Fruit fly (Drosophila melanogaster) whole organism, embryonic: Measurements from ENCODE around the gene CG1572.

Source experiments
- ATbp ChIP-seq: fragments of 200-800 bp; sonication (Bioruptor generic); optimal IDR thresholded peaks from 2 replicates; lab custom pipeline; 2017; ENCODE audit warnings: missing biosample characterization, mild to moderate bottlenecking, missing genetic modification characterization, missing genetic modification reagents
- Ada2b ChIP-seq: fragments of 200-800 bp; sonication (Bioruptor generic); IDR thresholded peaks from 2 replicates; pipeline ENCODE4 v1.3.6; 2022; ENCODE audit warnings: missing biosample characterization, missing genetic modification characterization
- Aef1 ChIP-seq: fragments of 200-800 bp; sonication (Bioruptor generic); IDR thresholded peaks from 3 replicates; pipeline ENCODE4 v1.3.6; 2022; ENCODE audit warnings: missing biosample characterization, missing genetic modification characterization
- Atf3 ChIP-seq: fragments of 200-800 bp; sonication (Bioruptor generic); optimal IDR thresholded peaks from 3 replicates; lab custom pipeline; 2016; ENCODE audit warnings: missing biosample characterization, missing genetic modification characterization
- CG10431 ChIP-seq: fragments of 200-800 bp; sonication (Bioruptor generic); optimal IDR thresholded peaks from 3 replicates; lab custom pipeline; 2018; ENCODE audit warnings: missing biosample characterization, mild to moderate bottlenecking, missing genetic modification characterization
- CG10979 ChIP-seq: fragments of 200-800 bp; sonication (Bioruptor generic); optimal IDR thresholded peaks from 2 replicates; lab custom pipeline; 2018; ENCODE audit warnings: missing biosample characterization, mild to moderate bottlenecking, missing genetic modification characterization, moderate library complexity
- CG11560 ChIP-seq: fragments of 200-800 bp; sonication (Bioruptor generic); IDR thresholded peaks from 3 replicates; pipeline ENCODE4 v1.3.6; 2022; ENCODE audit warnings: missing biosample characterization, missing genetic modification characterization
- CG12299 ChIP-seq: fragments of 200-800 bp; sonication (Bioruptor generic); optimal IDR thresholded peaks from 2 replicates; lab custom pipeline; 2018; ENCODE audit warnings: missing biosample characterization, mild to moderate bottlenecking, missing genetic modification characterization
- CG13123 ChIP-seq: fragments of 200-800 bp; sonication (Bioruptor generic); optimal IDR thresholded peaks from 2 replicates; lab custom pipeline; 2016; ENCODE audit warnings: missing biosample characterization, missing genetic modification characterization
- CG13424 ChIP-seq: fragments of 200-800 bp; sonication (Bioruptor generic); optimal IDR thresholded peaks from 2 replicates; lab custom pipeline; 2019; ENCODE audit warnings: missing biosample characterization, mild to moderate bottlenecking, missing genetic modification characterization, moderate library complexity
- CG14710 ChIP-seq: fragments of 200-800 bp; sonication (Bioruptor generic); optimal IDR thresholded peaks from 3 replicates; lab custom pipeline; 2019; ENCODE audit warnings: missing biosample characterization, mild to moderate bottlenecking, missing genetic modification characterization, moderate library complexity
- CG16813 ChIP-seq: fragments of 200-800 bp; sonication (Bioruptor generic); IDR thresholded peaks from 3 replicates; pipeline ENCODE4 v1.3.6; 2022; ENCODE audit warnings: missing biosample characterization, missing genetic modification characterization; ENCODE audit not compliant: partially characterized antibody
- CG17385 ChIP-seq: fragments of 200-800 bp; sonication (Bioruptor generic); optimal IDR thresholded peaks from 3 replicates; lab custom pipeline; 2018; ENCODE audit warnings: missing biosample characterization, mild to moderate bottlenecking, missing genetic modification characterization
- CG1792 ChIP-seq: fragments of 200-800 bp; sonication (Bioruptor generic); optimal IDR thresholded peaks from 2 replicates; lab custom pipeline; 2016; ENCODE audit warnings: missing biosample characterization, missing genetic modification characterization
- CG18476 ChIP-seq: fragments of 200-800 bp; sonication (Bioruptor generic); optimal IDR thresholded peaks from 2 replicates; lab custom pipeline; 2016; ENCODE audit warnings: missing biosample characterization, mild to moderate bottlenecking, missing genetic modification characterization
- CG2712 ChIP-seq: fragments of 200-800 bp; optimal IDR thresholded peaks from 3 replicates; lab custom pipeline; 2019; ENCODE audit warnings: missing biosample characterization, mild to moderate bottlenecking, missing genetic modification characterization, moderate library complexity
- CG2875 ChIP-seq: fragments of 200-800 bp; sonication (Bioruptor generic); optimal IDR thresholded peaks from 2 replicates; lab custom pipeline; 2017; ENCODE audit warnings: missing biosample characterization, mild to moderate bottlenecking, missing genetic modification characterization, missing genetic modification reagents
- CG30020 ChIP-seq: fragments of 200-800 bp; optimal IDR thresholded peaks from 2 replicates; lab custom pipeline; 2019; ENCODE audit warnings: missing biosample characterization, mild to moderate bottlenecking, missing genetic modification characterization, moderate library complexity
- CG31224 ChIP-seq: fragments of 200-800 bp; sonication (Bioruptor generic); IDR thresholded peaks from 2 replicates; pipeline ENCODE4 v1.3.6; 2022; ENCODE audit warnings: missing biosample characterization, missing genetic modification characterization
- CG31365 ChIP-seq: fragments of 200-800 bp; sonication (Bioruptor generic); optimal IDR thresholded peaks from 2 replicates; lab custom pipeline; 2018; ENCODE audit warnings: missing biosample characterization, mild to moderate bottlenecking, missing genetic modification characterization
- CG6654 ChIP-seq: fragments of 200-800 bp; sonication (Bioruptor generic); optimal IDR thresholded peaks from 2 replicates; lab custom pipeline; 2017; ENCODE audit warnings: missing biosample characterization, mild to moderate bottlenecking, missing genetic modification characterization
- CG6683 ChIP-seq: fragments of 200-800 bp; sonication (Bioruptor generic); optimal IDR thresholded peaks from 2 replicates; lab custom pipeline; 2017; ENCODE audit warnings: missing biosample characterization, mild to moderate bottlenecking, missing genetic modification characterization, missing genetic modification reagents
- CG7372 ChIP-seq: fragments of 200-800 bp; sonication (Bioruptor generic); IDR thresholded peaks from 2 replicates; pipeline ENCODE4 v1.3.6; 2022; ENCODE audit warnings: missing biosample characterization, missing genetic modification characterization
- CG9797 ChIP-seq: fragments of 200-800 bp; sonication (Bioruptor generic); optimal IDR thresholded peaks from 3 replicates; lab custom pipeline; 2018; ENCODE audit warnings: missing biosample characterization, mild to moderate bottlenecking, missing genetic modification characterization
- Dad ChIP-seq: fragments of 200-800 bp; sonication (Bioruptor generic); optimal IDR thresholded peaks from 3 replicates; lab custom pipeline; 2016; ENCODE audit warnings: missing biosample characterization, missing genetic modification characterization
- Dip3 ChIP-seq: fragments of 200-800 bp; sonication (Bioruptor generic); optimal IDR thresholded peaks from 3 replicates; lab custom pipeline; 2016; ENCODE audit warnings: missing biosample characterization, missing genetic modification characterization
- GATAe ChIP-seq: fragments of 200-800 bp; sonication (Bioruptor generic); conservative IDR thresholded peaks from 2 replicates; pipeline ENCODE4 v1.3.6; 2022; ENCODE audit warnings: missing biosample characterization, missing genetic modification characterization
- HmgD ChIP-seq: fragments of 200-800 bp; sonication (Bioruptor generic); optimal IDR thresholded peaks from 3 replicates; lab custom pipeline; 2016; ENCODE audit warnings: missing biosample characterization, missing genetic modification characterization
- Hsf ChIP-seq: fragments of 200-800 bp; sonication (Bioruptor generic); optimal IDR thresholded peaks from 3 replicates; lab custom pipeline; 2016; ENCODE audit warnings: missing biosample characterization, missing genetic modification characterization
- Myb ChIP-seq: fragments of 200-800 bp; sonication (Bioruptor generic); optimal IDR thresholded peaks from 2 replicates; lab custom pipeline; 2016; ENCODE audit warnings: missing biosample characterization, missing genetic modification characterization
- NFAT ChIP-seq: fragments of 200-800 bp; sonication (Bioruptor generic); IDR thresholded peaks from 2 replicates; pipeline ENCODE4 v1.3.6; 2022; ENCODE audit warnings: missing biosample characterization, missing genetic modification characterization
- Neu2 ChIP-seq: fragments of 200-800 bp; sonication (Bioruptor generic); optimal IDR thresholded peaks from 3 replicates; lab custom pipeline; 2016; ENCODE audit warnings: missing biosample characterization, missing genetic modification characterization, borderline replicate concordance
- Taf1 ChIP-seq: fragments of 200-800 bp; sonication (Bioruptor generic); IDR thresholded peaks from 2 replicates; pipeline ENCODE4 v1.3.6; 2022; ENCODE audit warnings: missing biosample characterization, missing genetic modification characterization
- Trl ChIP-seq, 3 experiments: fragments of >200 bp in 2 of 3; fragments of 200-800 bp in 1 of 3; sonication (Bioruptor generic) in 1 of 3; optimal IDR thresholded peaks; 2 replicates in 1 of 3; 3 replicates in 2 of 3; lab custom pipeline; 2016 to 2017; ENCODE audit warnings: missing biosample characterization in 1 of 3, missing genetic modification characterization in 1 of 3
- Xbp1 ChIP-seq: fragments of 200-800 bp; sonication (Bioruptor generic); optimal IDR thresholded peaks from 3 replicates; lab custom pipeline; 2016; ENCODE audit warnings: missing biosample characterization, mild to moderate bottlenecking, missing genetic modification characterization
- amos ChIP-seq: fragments of 200-800 bp; sonication (Bioruptor generic); IDR thresholded peaks from 2 replicates; pipeline ENCODE4 v1.3.6; 2022; ENCODE audit warnings: missing biosample characterization, missing genetic modification characterization; ENCODE audit not compliant: partially characterized antibody
- ems ChIP-seq: fragments of 200-800 bp; sonication (Bioruptor generic); optimal IDR thresholded peaks from 3 replicates; lab custom pipeline; 2016; ENCODE audit warnings: missing biosample characterization, missing genetic modification characterization
- exex ChIP-seq: fragments of 200-800 bp; sonication (Bioruptor generic); optimal IDR thresholded peaks from 4 replicates; lab custom pipeline; 2018; ENCODE audit warnings: missing biosample characterization, mild to moderate bottlenecking, missing genetic modification characterization, moderate library complexity
- grn ChIP-seq: fragments of 200-800 bp; sonication (Bioruptor generic); optimal IDR thresholded peaks from 3 replicates; lab custom pipeline; 2017; ENCODE audit warnings: missing biosample characterization, missing genetic modification characterization
- insv ChIP-seq, 2 experiments: fragments of 200-800 bp; sonication (Bioruptor generic); optimal IDR thresholded peaks; 3 replicates each; lab custom pipeline; 2016 to 2018; ENCODE audit warnings: missing biosample characterization in 2 of 2, missing genetic modification characterization in 2 of 2
- kah ChIP-seq: fragments of 200-800 bp; sonication (Bioruptor generic); optimal IDR thresholded peaks from 2 replicates; lab custom pipeline; 2018; ENCODE audit warnings: missing biosample characterization, mild to moderate bottlenecking, missing genetic modification characterization
- kni ChIP-seq: fragments of 200-800 bp; sonication (Bioruptor generic); optimal IDR thresholded peaks from 3 replicates; lab custom pipeline; 2017; ENCODE audit warnings: mild to moderate bottlenecking, missing biosample characterization, missing genetic modification reagents, missing genetic modification characterization
- mirr ChIP-seq: fragments of 200-800 bp; sonication (Bioruptor generic); optimal IDR thresholded peaks from 3 replicates; lab custom pipeline; 2018; ENCODE audit warnings: missing biosample characterization, mild to moderate bottlenecking, missing genetic modification characterization
- pb ChIP-seq: fragments of 200-800 bp; sonication (Bioruptor generic); optimal IDR thresholded peaks from 3 replicates; lab custom pipeline; 2016; ENCODE audit warnings: missing biosample characterization, missing genetic modification characterization
- peb ChIP-seq: fragments of 200-800 bp; sonication (Bioruptor generic); IDR thresholded peaks from 2 replicates; pipeline ENCODE4 v1.3.6; 2022; ENCODE audit warnings: missing biosample characterization, missing genetic modification characterization
- pita ChIP-seq: fragments of 200-800 bp; sonication (Bioruptor generic); optimal IDR thresholded peaks from 2 replicates; lab custom pipeline; 2017; ENCODE audit warnings: missing biosample characterization, mild to moderate bottlenecking, missing genetic modification characterization
- sd ChIP-seq: fragments of 200-800 bp; sonication (Bioruptor generic); optimal IDR thresholded peaks from 3 replicates; lab custom pipeline; 2018; ENCODE audit warnings: missing biosample characterization, mild to moderate bottlenecking, missing genetic modification characterization, moderate library complexity
- sens ChIP-seq: fragments of 200-800 bp; sonication (Bioruptor generic); peaks from one replicate; lab custom pipeline; 2016; ENCODE audit warnings: missing biosample characterization, missing genetic modification characterization
- ssp ChIP-seq: fragments of 200-800 bp; sonication (Bioruptor generic); IDR thresholded peaks from 2 replicates; pipeline ENCODE4 v1.3.6; 2022; ENCODE audit warnings: missing biosample characterization, missing genetic modification characterization

CG1572 gene

DNA sequence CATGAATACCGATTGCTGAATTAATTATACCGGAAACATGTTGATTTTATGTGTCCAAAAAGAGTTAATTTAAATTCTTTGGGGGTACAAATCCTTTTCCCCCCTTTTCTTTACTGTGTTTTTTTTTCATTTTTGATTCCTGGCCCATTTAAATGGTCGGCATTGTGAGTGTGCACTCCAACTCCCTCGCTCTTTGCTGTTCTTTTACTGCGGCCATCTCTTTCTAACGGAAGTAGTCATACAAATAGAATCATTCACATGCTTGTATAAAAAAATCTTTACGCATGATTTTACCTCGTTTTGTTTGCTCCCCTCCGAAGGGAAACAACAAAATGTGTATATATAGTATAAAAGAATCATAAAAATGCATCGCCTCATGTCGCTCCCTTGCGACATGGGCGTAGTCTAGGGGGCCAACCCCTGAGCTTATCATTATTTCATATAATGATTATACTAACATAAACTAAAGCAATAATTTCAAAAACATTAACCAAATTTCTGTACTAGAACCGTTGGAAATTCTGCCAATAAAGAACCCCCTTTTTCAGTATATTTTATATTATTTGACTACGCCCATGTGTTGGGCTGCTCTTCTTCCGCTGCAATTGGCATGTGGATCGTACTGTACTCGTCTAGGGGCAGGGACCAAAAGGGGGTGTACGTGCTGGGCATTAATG is 30.3 kb downstream of the CG1572 start (continued):
- peak; percentile 93 for TF ChIP-seq CG2712 (tag; lab: Kevin White, UChicago)
- TF ChIP-seq CG13424 = peak; percentile 82
- TF ChIP-seq Dip3 (GFP tag; lab: Kevin White, UChicago) = no peak
- TF ChIP-seq CG1792 (GFP tag; lab: Kevin White, UChicago) = no peak
- TF ChIP-seq CG12299 (tag; lab: Kevin White, UChicago) = peak; percentile 67
- TF ChIP-seq peb (GFP tag; lab: Robert Waterston, UW) = peak; percentile 67
- TF ChIP-seq CG18476 (GFP tag; lab: Kevin White, UChicago) = peak; percentile 51
- TF ChIP-seq sens = peak; percentile 97
- TF ChIP-seq kah (GFP tag; lab: Kevin White, UChicago) = peak; percentile 66
- TF ChIP-seq NFAT (GFP tag; lab: Robert Waterston, UW) = no peak
- TF ChIP-seq CG31365 = no peak
- no peak for TF ChIP-seq Myb (GFP tag; lab: Kevin White, UChicago)
- peak; percentile 75 for TF ChIP-seq CG17385
- TF ChIP-seq CG2875 = peak; percentile 82
- TF ChIP-seq CG11560 = peak; percentile 53; the same call in 1 of the 3 replicates
- TF ChIP-seq Hsf (GFP tag; lab: Kevin White, UChicago) = peak; percentile 47
- TF ChIP-seq CG14710 (tag; lab: Kevin White, UChicago) = peak; percentile 90
- peak; percentile 37 for TF ChIP-seq ems
- no peak for TF ChIP-seq pb (GFP tag; lab: Kevin White, UChicago)
- peak; percentile 84 for TF ChIP-seq kni (GFP tag; lab: Kevin White, UChicago)
- no peak for TF ChIP-seq sd (tag; lab: Kevin White, UChicago)
- TF ChIP-seq CG6683 (GFP tag; lab: Kevin White, UChicago) = peak; percentile 23
- peak; percentile 26; the same call in 1 of the 3 replicates for TF ChIP-seq Aef1 (GFP tag; lab: Robert Waterston, UW)
- peak; percentile 51 for TF ChIP-seq Dad (GFP tag; lab: Kevin White, UChicago)
- peak; percentile 5 for TF ChIP-seq CG9797 (GFP tag; lab: Kevin White, UChicago)
- TF ChIP-seq Neu2 (GFP tag; lab: Kevin White, UChicago) = no peak
- peak; percentile 71 for TF ChIP-seq Xbp1
- TF ChIP-seq mirr = no peak
- peak; percentile 80 for TF ChIP-seq CG10431 (GFP tag; lab: Kevin White, UChicago)
- TF ChIP-seq CG31224 (GFP tag; lab: Robert Waterston, UW) = 0 out of 2 replicates have a peak, but pooled peaks have one; percentile 25
- no peak for TF ChIP-seq GATAe (GFP tag; lab: Robert Waterston, UW)
- peak; percentile 93 for TF ChIP-seq CG10979 (tag; lab: Kevin White, UChicago)
- no peak for TF ChIP-seq amos (GFP tag; lab: Robert Waterston, UW)
- TF ChIP-seq CG30020 (tag; lab: Kevin White, UChicago) = peak; percentile 49
- peak; percentile 30 for TF ChIP-seq Atf3
- no peak for TF ChIP-seq pita
- TF ChIP-seq CG7372 (GFP tag; lab: Robert Waterston, UW) = no peak
- peak; percentile 0 for TF ChIP-seq grn (GFP tag; lab: Kevin White, UChicago)
- no peak for TF ChIP-seq exex (tag; lab: Kevin White, UChicago)
- TF ChIP-seq ssp (GFP tag; lab: Robert Waterston, UW) = peak; percentile 38; the same call in 1 of the 2 replicates
- TF ChIP-seq Taf1 (GFP tag; lab: Robert Waterston, UW) = no peak
- no peak for TF ChIP-seq CG16813 (GFP tag; lab: Robert Waterston, UW)
- TF ChIP-seq HmgD = no peak
- peak; percentile 64 for TF ChIP-seq CG6654 (GFP tag; lab: Kevin White, UChicago)
- TF ChIP-seq Trl (optimal IDR thresholded peaks at IDR 0.05; lab: Kevin White, UChicago) = no peak
- peak; percentile 51 for TF ChIP-seq Trl (GFP tag; optimal IDR thresholded peaks at IDR 0.05; lab: Kevin White, UChicago)
- TF ChIP-seq insv (GFP tag; optimal IDR thresholded peaks at IDR 0.05; lab: Kevin White, UChicago) = no peak
- peak; percentile 87 for TF ChIP-seq ATbp (GFP tag; lab: Kevin White, UChicago)
- TF ChIP-seq Ada2b (GFP tag; lab: Robert Waterston, UW) = peak; percentile 63; the same call in 1 of the 2 replicates
- TF ChIP-seq CG13123 (GFP tag; lab: Kevin White, UChicago) = peak; percentile 59
